Worm (Caenorhabditis elegans): ENCODE measurements around the gene gcy-3.

ce11 chrII:9498589-9498988 is 8.5 kb downstream of the gcy-3 start:
- TF ChIP-seq him-1 (tag; optimal IDR thresholded peaks at IDR 0.05) (no peak), dao-5 (tag; optimal IDR thresholded peaks at IDR 0.05) (no peak)
